Worm (Caenorhabditis elegans) whole organism, L1 larva: ENCODE measurements around the gene F58D2.2.

Experiments used
- C04F5.9 ChIP-seq: sonication (generic microtip); optimal IDR thresholded peaks from 2 replicates; lab custom pipeline; 2016; ENCODE audit warnings: missing genetic modification characterization, missing compliant biosample characterization
- F16B12.6 ChIP-seq: fragments of 150-350 bp; optimal IDR thresholded peaks from 2 replicates; lab custom pipeline; 2014; ENCODE audit warnings: missing biosample characterization, missing genetic modification characterization
- Y116A8C.19 ChIP-seq: sonication (generic microtip); optimal IDR thresholded peaks from 2 replicates; lab custom pipeline; 2016; ENCODE audit warnings: missing compliant biosample characterization, missing genetic modification characterization, borderline replicate concordance
- aly-2 ChIP-seq: fragments of 150-350 bp; optimal IDR thresholded peaks from 2 replicates; lab custom pipeline; 2014; ENCODE audit warnings: missing biosample characterization, missing genetic modification characterization
- ama-1 ChIP-seq: fragments of 150-350 bp; optimal IDR thresholded peaks from 2 replicates; lab custom pipeline; 2014
- blmp-1 ChIP-seq: fragments of 150-350 bp; optimal IDR thresholded peaks from 2 replicates; lab custom pipeline; 2014; ENCODE audit warnings: missing biosample characterization, missing genetic modification characterization
- ceh-63 ChIP-seq: fragments of 200-800 bp; sonication (Bioruptor generic); optimal IDR thresholded peaks from 2 replicates; lab custom pipeline; 2018; ENCODE audit warnings: mild to moderate bottlenecking, missing genetic modification characterization, missing compliant biosample characterization
- ceh-88 ChIP-seq: fragments of 200-800 bp; sonication (Bioruptor generic); IDR thresholded peaks from 2 replicates; pipeline ENCODE4 v1.3.6; 2022; ENCODE audit warnings: missing genetic modification characterization, missing compliant biosample characterization
- dsc-1 ChIP-seq: sonication (generic microtip); optimal IDR thresholded peaks from 2 replicates; lab custom pipeline; 2016; ENCODE audit warnings: mild to moderate bottlenecking, missing genetic modification characterization, missing compliant biosample characterization
- efl-3 ChIP-seq: fragments of 200-800 bp; sonication (Bioruptor generic); optimal IDR thresholded peaks from 2 replicates; lab custom pipeline; 2018; ENCODE audit warnings: mild to moderate bottlenecking, missing genetic modification characterization, missing compliant biosample characterization
- egl-13 ChIP-seq: sonication (generic microtip); optimal IDR thresholded peaks from 2 replicates; lab custom pipeline; 2016; ENCODE audit warnings: missing genotype, missing genetic modification reagents, missing genetic modification characterization, missing compliant biosample characterization
- ets-5 ChIP-seq: fragments of 200-800 bp; sonication (Bioruptor generic); IDR thresholded peaks from 2 replicates; pipeline ENCODE4 v1.3.6; 2022; ENCODE audit warnings: missing genetic modification characterization, missing compliant biosample characterization
- fkh-4 ChIP-seq: sonication (generic microtip); optimal IDR thresholded peaks from 2 replicates; lab custom pipeline; 2016; ENCODE audit warnings: missing compliant biosample characterization, missing genetic modification characterization, borderline replicate concordance
- fos-1 ChIP-seq: fragments of 150-350 bp; optimal IDR thresholded peaks from 2 replicates; lab custom pipeline; 2014; ENCODE audit warnings: missing biosample characterization, missing genetic modification characterization
- hlh-17 ChIP-seq: fragments of 200-800 bp; sonication (Bioruptor generic); optimal IDR thresholded peaks from 2 replicates; lab custom pipeline; 2018; ENCODE audit warnings: missing genetic modification characterization, mild to moderate bottlenecking, missing compliant biosample characterization, moderate library complexity, borderline replicate concordance
- irx-1 ChIP-seq: sonication (generic microtip); optimal IDR thresholded peaks from 2 replicates; lab custom pipeline; 2016; ENCODE audit warnings: missing genetic modification characterization, missing compliant biosample characterization
- isw-1 ChIP-seq: fragments of 200-800 bp; sonication (Bioruptor generic); IDR thresholded peaks from 2 replicates; pipeline ENCODE4 v1.3.6; 2022; ENCODE audit warnings: missing genetic modification characterization, missing compliant biosample characterization
- jun-1 ChIP-seq: fragments of 150-350 bp; optimal IDR thresholded peaks from 2 replicates; lab custom pipeline; 2014; ENCODE audit warnings: missing biosample characterization, missing genetic modification reagents, missing genetic modification characterization
- lin-15B ChIP-seq: fragments of 150-350 bp; sonication (generic microtip); optimal IDR thresholded peaks from 3 replicates; lab custom pipeline; 2014; ENCODE audit warnings: missing biosample characterization, missing genetic modification characterization
- lin-39 ChIP-seq: fragments of 150-350 bp; optimal IDR thresholded peaks from 2 replicates; lab custom pipeline; 2014; ENCODE audit warnings: missing biosample characterization, missing genetic modification reagents, missing genetic modification characterization
- mab-9 ChIP-seq: fragments of 200-800 bp; sonication (Bioruptor generic); IDR thresholded peaks from 2 replicates; pipeline ENCODE4 v1.3.6; 2022; ENCODE audit warnings: missing genetic modification reagents, missing genetic modification characterization, missing compliant biosample characterization
- mdl-1 ChIP-seq, 2 experiments: fragments of 150-350 bp; optimal IDR thresholded peaks; 2 replicates each; lab custom pipeline; 2014 to 2017; ENCODE audit warnings: missing biosample characterization in 2 of 2, missing genetic modification characterization in 2 of 2, inconsistent platforms in 1 of 2
- nhr-11 ChIP-seq: fragments of 150-350 bp; optimal IDR thresholded peaks from 2 replicates; lab custom pipeline; 2014; ENCODE audit warnings: missing biosample characterization, missing genetic modification characterization
- nhr-237 ChIP-seq: fragments of 150-350 bp; optimal IDR thresholded peaks from 2 replicates; lab custom pipeline; 2014; ENCODE audit warnings: missing biosample characterization, missing genetic modification characterization
- nhr-28 ChIP-seq: fragments of 150-350 bp; optimal IDR thresholded peaks from 2 replicates; lab custom pipeline; 2014; ENCODE audit warnings: missing biosample characterization, missing genetic modification characterization
- nhr-47 ChIP-seq: sonication (generic microtip); optimal IDR thresholded peaks from 2 replicates; lab custom pipeline; 2016; ENCODE audit warnings: mild to moderate bottlenecking, missing genetic modification characterization, moderate library complexity, missing compliant biosample characterization
- nhr-71 ChIP-seq: sonication (generic microtip); optimal IDR thresholded peaks from 2 replicates; lab custom pipeline; 2016; ENCODE audit warnings: mild to moderate bottlenecking, missing genetic modification characterization, moderate library complexity, missing compliant biosample characterization
- nhr-76 ChIP-seq: sonication (generic microtip); optimal IDR thresholded peaks from 2 replicates; lab custom pipeline; 2017; ENCODE audit warnings: missing biosample characterization, missing genetic modification characterization
- nhr-77 ChIP-seq: fragments of 150-350 bp; optimal IDR thresholded peaks from 2 replicates; lab custom pipeline; 2014; ENCODE audit warnings: missing biosample characterization, missing genetic modification characterization
- nhr-85 ChIP-seq: sonication (generic microtip); peaks from one replicate; lab custom pipeline; 2016; ENCODE audit warnings: missing genetic modification characterization, inconsistent platforms, missing compliant biosample characterization
- nhr-90 ChIP-seq: sonication (generic microtip); optimal IDR thresholded peaks from 2 replicates; lab custom pipeline; 2016; ENCODE audit warnings: mild to moderate bottlenecking, missing genetic modification characterization, missing compliant biosample characterization; ENCODE audit not compliant: poor library complexity
- pag-3 ChIP-seq: sonication (generic microtip); optimal IDR thresholded peaks from 2 replicates; lab custom pipeline; 2017; ENCODE audit warnings: missing genetic modification characterization, mild to moderate bottlenecking, missing compliant biosample characterization, antibody characterized with exemption, borderline replicate concordance; ENCODE audit not compliant: insufficient read depth
- pax-3 ChIP-seq: fragments of 200-800 bp; sonication (Bioruptor generic); optimal IDR thresholded peaks from 2 replicates; lab custom pipeline; 2018; ENCODE audit warnings: mild to moderate bottlenecking, missing genetic modification characterization, moderate library complexity, missing compliant biosample characterization
- rnt-1 ChIP-seq: sonication (generic microtip); optimal IDR thresholded peaks from 2 replicates; lab custom pipeline; 2016; ENCODE audit warnings: mild to moderate bottlenecking, missing genetic modification characterization, moderate library complexity, missing compliant biosample characterization
- snu-23 ChIP-seq: sonication (generic microtip); optimal IDR thresholded peaks from 2 replicates; lab custom pipeline; 2016; ENCODE audit warnings: missing genetic modification characterization, missing compliant biosample characterization
- swsn-7 ChIP-seq: sonication (generic microtip); optimal IDR thresholded peaks from 2 replicates; lab custom pipeline; 2016; ENCODE audit warnings: missing genetic modification characterization, missing compliant biosample characterization
- unc-130 ChIP-seq: fragments of 150-350 bp; optimal IDR thresholded peaks from 2 replicates; lab custom pipeline; 2017; ENCODE audit warnings: missing biosample characterization, missing genetic modification characterization, inconsistent platforms
- vab-15 ChIP-seq: sonication (generic microtip); optimal IDR thresholded peaks from 2 replicates; lab custom pipeline; 2017; ENCODE audit warnings: missing genotype, mild to moderate bottlenecking, missing genetic modification characterization, missing compliant biosample characterization
- xbp-1 ChIP-seq: sonication (generic microtip); optimal IDR thresholded peaks from 2 replicates; lab custom pipeline; 2016; ENCODE audit warnings: missing genetic modification characterization, missing compliant biosample characterization

The F58D2.2 gene

ce11 chrIV:13165181-13165580 lies 24.4 kb upstream of the F58D2.2 start, which contains the start of gene scl-14:
scl-14 (plus strand) TSS chrIV:13165481.
- TF ChIP-seq nhr-11 (no peak), F16B12.6 (no peak), snu-23 (no peak), rnt-1 (no peak), jun-1 (tag; lab: Kevin White, UChicago) (no peak)

ce11 chrIV:13167534-13167933 lies 22.0 kb upstream of the F58D2.2 start:
- TF ChIP-seq nhr-237 (no peak), ets-5 (0 out of 2 replicates have a peak, but pooled peaks have one; percentile 70)

ce11 chrIV:13170241-13170640 lies 19.3 kb upstream of the F58D2.2 start, which contains the start of gene nas-14:
nas-14 (plus strand) TSS chrIV:13170541.
- TF ChIP-seq ceh-63 (GFP tag; lab: Kevin White, UChicago) (no peak), lin-15B (tag; lab: Kevin White, UChicago) (no peak), nhr-237 (no peak), nhr-71 (tag; lab: Kevin White, UChicago) (no peak)

- TF ChIP-seq rnt-1 (no peak), nhr-71 (tag; lab: Kevin White, UChicago) (no peak), Y116A8C.19 (tag; lab: Kevin White, UChicago) (no peak), ets-5 (no peak), efl-3 (no peak), nhr-11 (no peak), ceh-88 (GFP tag; lab: Robert Waterston, UW) (no peak), unc-130 (tag; lab: Kevin White, UChicago) (no peak), C04F5.9 (no peak), irx-1 (tag; lab: Kevin White, UChicago) (no peak)
These were observed 16.2 kb upstream of the F58D2.2 start for ce11 chrIV:13173359-13173758.

- no peak for TF ChIP-seq fos-1
- no peak for TF ChIP-seq nhr-237
- TF ChIP-seq mdl-1 (tag; optimal IDR thresholded peaks at IDR 0.05; lab: Kevin White, UChicago): no peak
- TF ChIP-seq nhr-76 (tag; lab: Kevin White, UChicago): no peak
- TF ChIP-seq rnt-1: no peak
- TF ChIP-seq nhr-85: peak; percentile 34
These were observed 10.3 kb upstream of the F58D2.2 start, which contains the start of gene lev-1 for ce11 chrIV:13179295-13179694. lev-1 (minus strand) TSS chrIV:13179395.

ce11 chrIV:13180723-13181122 lies 8.8 kb upstream of the F58D2.2 start, which contains the start of gene F58D2.3:
F58D2.3 (minus strand) TSS chrIV:13180823.
- no peak for TF ChIP-seq isw-1 (GFP tag; lab: Robert Waterston, UW)
- TF ChIP-seq xbp-1 (tag; lab: Kevin White, UChicago): no peak
- TF ChIP-seq lin-39 (tag; lab: Kevin White, UChicago): no peak
- no peak for TF ChIP-seq nhr-85
- no peak for TF ChIP-seq vab-15 (tag; lab: Kevin White, UChicago)
- TF ChIP-seq mab-9 (GFP tag; lab: Robert Waterston, UW): 0 out of 2 replicates have a peak, but pooled peaks have one; percentile 16

ce11 chrIV:13188959-13189358 lies 608 bp upstream of the F58D2.2 start, which contains the start of gene F58D2.4:
F58D2.4 (minus strand) TSS chrIV:13189059.
- TF ChIP-seq aly-2 (tag; lab: Kevin White, UChicago) (no peak), pax-3 (tag; lab: Kevin White, UChicago) (no peak), pag-3 (tag; lab: Kevin White, UChicago) (no peak), nhr-47 (tag; lab: Kevin White, UChicago) (no peak), fkh-4 (tag; lab: Kevin White, UChicago) (no peak), ama-1 (lab: Kevin White, UChicago) (no peak), swsn-7 (tag; lab: Kevin White, UChicago) (no peak), hlh-17 (no peak), nhr-90 (tag; lab: Kevin White, UChicago) (no peak), egl-13 (tag; lab: Kevin White, UChicago) (no peak), blmp-1 (tag; lab: Kevin White, UChicago) (no peak), nhr-237 (no peak), nhr-77 (no peak), nhr-71 (tag; lab: Kevin White, UChicago) (no peak), dsc-1 (no peak), nhr-28 (tag; lab: Kevin White, UChicago) (no peak)
